Fruit fly (Drosophila melanogaster): ENCODE measurements around the gene tant.

tant gene

dm6 chr3L:6054803-6055202 is at the start of gene tant (continued):
- TF ChIP-seq inv (GFP tag; IDR thresholded peaks at IDR 0.05; ENCODE audit: partially characterized antibody) (peak; percentile 92), ac (GFP tag; optimal IDR thresholded peaks at IDR 0.05) (no peak), h (optimal IDR thresholded peaks at IDR 0.05) (no peak), CG13775 (GFP tag; optimal IDR thresholded peaks at IDR 0.05) (no peak), Antp (GFP tag; optimal IDR thresholded peaks at IDR 0.05) (peak; percentile 2), Atf6 (GFP tag; IDR thresholded peaks at IDR 0.05) (no peak), CG4730 (GFP tag; IDR thresholded peaks at IDR 0.05) (no peak), dmrt11E (tag; optimal IDR thresholded peaks at IDR 0.05) (no peak), CG3995 (GFP tag; optimal IDR thresholded peaks at IDR 0.05) (peak; percentile 94)

dm6 chr3L:6010921-6011320 is 44.0 kb upstream of the tant start, which contains the start of gene alphaKap4:
Gene alphaKap4 (minus strand): TSS chr3L:6011021.
- TF ChIP-seq CG13296 (GFP tag; optimal IDR thresholded peaks at IDR 0.05) (no peak), CG4854 (GFP tag; optimal IDR thresholded peaks at IDR 0.05) (no peak), unc-4 (GFP tag; IDR thresholded peaks at IDR 0.05; ENCODE audit: partially characterized antibody) (no peak), en (GFP tag; optimal IDR thresholded peaks at IDR 0.05) (no peak), CG12236 (GFP tag; optimal IDR thresholded peaks at IDR 0.05) (no peak), CG17361 (GFP tag; IDR thresholded peaks at IDR 0.05) (no peak), crp (GFP tag; optimal IDR thresholded peaks at IDR 0.05) (no peak), Bteb2 (GFP tag; optimal IDR thresholded peaks at IDR 0.05) (no peak), CG8359 (GFP tag; optimal IDR thresholded peaks at IDR 0.05; ENCODE audit: borderline replicate concordance) (no peak)

dm6 chr3L:6012950-6013349 is 42.0 kb upstream of the tant start:
- peak; percentile 49 for TF ChIP-seq abd-A (tag; optimal IDR thresholded peaks at IDR 0.05)
- TF ChIP-seq Sox102F (GFP tag; optimal IDR thresholded peaks at IDR 0.05) = no peak
- TF ChIP-seq CG17912 (GFP tag; optimal IDR thresholded peaks at IDR 0.05) = no peak
- TF ChIP-seq CG13894 (tag; optimal IDR thresholded peaks at IDR 0.05) = peak; percentile 72
- no peak for TF ChIP-seq tup (GFP tag; optimal IDR thresholded peaks at IDR 0.05)
- TF ChIP-seq ab (GFP tag; optimal IDR thresholded peaks at IDR 0.05) = no peak
- peak; percentile 38 for TF ChIP-seq sd (tag; optimal IDR thresholded peaks at IDR 0.05)
- TF ChIP-seq CG12769 (tag; optimal IDR thresholded peaks at IDR 0.05) = no peak
- TF ChIP-seq nerfin-1 (tag; optimal IDR thresholded peaks at IDR 0.05) = peak; percentile 79
- TF ChIP-seq onecut (GFP tag; IDR thresholded peaks at IDR 0.05) = peak; percentile 88

- no peak for TF ChIP-seq CG14441 (GFP tag; IDR thresholded peaks at IDR 0.05)
- peak; percentile 64 for TF ChIP-seq Ets65A (GFP tag)
- no peak for TF ChIP-seq zen (tag; optimal IDR thresholded peaks at IDR 0.05)
- 0 out of 3 replicates have a peak, but pooled peaks have one; percentile 6 for TF ChIP-seq dysf (GFP tag; IDR thresholded peaks at IDR 0.05)
- TF ChIP-seq Ptx1 (GFP tag; IDR thresholded peaks at IDR 0.05) = 0 out of 2 replicates have a peak, but pooled peaks have one; percentile 8
- TF ChIP-seq MTF-1 (GFP tag; optimal IDR thresholded peaks at IDR 0.05; ENCODE audit: borderline replicate concordance) = no peak
- TF ChIP-seq sens (GFP tag) = peak; percentile 43
- no peak for TF ChIP-seq ERR (GFP tag; optimal IDR thresholded peaks at IDR 0.05)
- TF ChIP-seq CG13894 (tag; optimal IDR thresholded peaks at IDR 0.05) = no peak
- TF ChIP-seq nerfin-1 (tag; optimal IDR thresholded peaks at IDR 0.05) = no peak
- 0 out of 3 replicates have a peak, but pooled peaks have one; percentile 10 for TF ChIP-seq row (GFP tag; IDR thresholded peaks at IDR 0.05)
- no peak for TF ChIP-seq CG11723 (GFP tag; optimal IDR thresholded peaks at IDR 0.05)
- TF ChIP-seq Lhr (GFP tag; optimal IDR thresholded peaks at IDR 0.05) = no peak
- TF ChIP-seq CG8924 (tag; optimal IDR thresholded peaks at IDR 0.05) = no peak
- TF ChIP-seq C15 (GFP tag; IDR thresholded peaks at IDR 0.05) = no peak
- no peak for TF ChIP-seq Lim3 (GFP tag; IDR thresholded peaks at IDR 0.05)
- TF ChIP-seq CG1024 (GFP tag; IDR thresholded peaks at IDR 0.05) = no peak
- no peak for TF ChIP-seq bowl (GFP tag; IDR thresholded peaks at IDR 0.05)
- peak; percentile 28 for TF ChIP-seq gem (tag; optimal IDR thresholded peaks at IDR 0.05)
- TF ChIP-seq lola (GFP tag; optimal IDR thresholded peaks at IDR 0.05) = no peak
- TF ChIP-seq CrebB (tag; optimal IDR thresholded peaks at IDR 0.05) = no peak
- no peak for TF ChIP-seq CG17328 (GFP tag; IDR thresholded peaks at IDR 0.05)
These were observed 32.8 kb upstream of the tant start for dm6 chr3L:6022142-6022541.

Measured in whole organism, embryonic.